Worm (Caenorhabditis elegans) whole organism, young adult: ENCODE measurements around the gene F48D6.4.
A peak's percentile ranks its signal among the peaks of the same experiment; 100 is the strongest.

Experiments used
- B0019.2 ChIP-seq: fragments of 200-800 bp; sonication (Bioruptor generic); conservative IDR thresholded peaks from 2 replicates; pipeline ENCODE4 v1.3.6; 2022; ENCODE audit warnings: missing genetic modification reagents, missing genetic modification characterization, missing compliant biosample characterization
- B0261.1 ChIP-seq: sonication (generic microtip); optimal IDR thresholded peaks from 2 replicates; lab custom pipeline; 2016; ENCODE audit warnings: mild to moderate bottlenecking, missing genetic modification characterization, moderate library complexity, missing compliant biosample characterization
- B0336.3 ChIP-seq: fragments of 200-800 bp; sonication (Bioruptor generic); IDR thresholded peaks from 2 replicates; pipeline ENCODE4 v1.3.6; 2022; ENCODE audit warnings: missing genetic modification characterization, missing compliant biosample characterization
- F10E7.11 ChIP-seq: sonication (generic microtip); optimal IDR thresholded peaks from 2 replicates; lab custom pipeline; 2017; ENCODE audit warnings: mild to moderate bottlenecking, missing genetic modification characterization, moderate library complexity, missing compliant biosample characterization
- F23B12.7 ChIP-seq: sonication (generic microtip); optimal IDR thresholded peaks from 2 replicates; lab custom pipeline; 2017; ENCODE audit warnings: missing genetic modification characterization, mild to moderate bottlenecking, missing compliant biosample characterization, antibody characterized with exemption, moderate library complexity; ENCODE audit not compliant: insufficient read depth
- F33H1.4 ChIP-seq: fragments of 200-800 bp; sonication (Bioruptor generic); IDR thresholded peaks from 2 replicates; pipeline ENCODE4 v1.3.6; 2022; ENCODE audit warnings: missing genetic modification reagents, missing genetic modification characterization, missing compliant biosample characterization
- F37B4.10 ChIP-seq: fragments of 200-800 bp; sonication (Bioruptor generic); IDR thresholded peaks from 2 replicates; pipeline ENCODE4 v1.3.6; 2022; ENCODE audit warnings: missing genetic modification characterization, missing compliant biosample characterization
- K11D2.4 ChIP-seq: fragments of 200-800 bp; sonication (Bioruptor generic); IDR thresholded peaks from 2 replicates; pipeline ENCODE4 v1.3.6; 2022; ENCODE audit warnings: missing genetic modification reagents, missing genetic modification characterization, missing compliant biosample characterization
- Y56A3A.18 ChIP-seq: fragments of 200-800 bp; sonication (Bioruptor generic); IDR thresholded peaks from 2 replicates; pipeline ENCODE4 v1.3.6; 2022; ENCODE audit warnings: missing genetic modification reagents, missing genetic modification characterization, missing compliant biosample characterization
- Y79H2A.3 ChIP-seq: fragments of 200-800 bp; sonication (Bioruptor generic); conservative IDR thresholded peaks from 2 replicates; pipeline ENCODE4 v1.3.6; 2022; ENCODE audit warnings: missing genetic modification reagents, missing genetic modification characterization, missing compliant biosample characterization
- Y95B8A.8 ChIP-seq: fragments of 200-800 bp; sonication (Bioruptor generic); IDR thresholded peaks from 2 replicates; pipeline ENCODE4 v1.3.6; 2022; ENCODE audit warnings: missing genetic modification reagents, missing genetic modification characterization, missing compliant biosample characterization
- ZK185.1 ChIP-seq: sonication (generic microtip); optimal IDR thresholded peaks from 2 replicates; lab custom pipeline; 2016; ENCODE audit warnings: mild to moderate bottlenecking, missing genetic modification characterization, missing compliant biosample characterization; ENCODE audit not compliant: poor library complexity, severe bottlenecking
- attf-5 ChIP-seq: fragments of 200-800 bp; sonication (Bioruptor generic); optimal IDR thresholded peaks from 2 replicates; lab custom pipeline; 2018; ENCODE audit warnings: mild to moderate bottlenecking, missing genetic modification characterization, missing compliant biosample characterization
- cebp-1 ChIP-seq, 2 experiments: fragments of 200-800 bp in 1 of 2; sonication (Bioruptor generic) in 1 of 2; sonication (generic microtip) in 1 of 2; IDR thresholded peaks in 1 of 2; optimal IDR thresholded peaks in 1 of 2; 2 replicates each; pipeline versions ENCODE4 v1.3.6 to Lab custom; 2017 to 2022; ENCODE audit warnings: missing compliant biosample characterization in 2 of 2, missing genetic modification characterization in 2 of 2, mild to moderate bottlenecking in 1 of 2, missing genetic modification reagents in 1 of 2, moderate library complexity in 1 of 2
- ceh-27 ChIP-seq: fragments of 200-800 bp; sonication (Bioruptor generic); optimal IDR thresholded peaks from 2 replicates; lab custom pipeline; 2018; ENCODE audit warnings: mild to moderate bottlenecking, missing genetic modification characterization, moderate library complexity, missing compliant biosample characterization
- ceh-58 ChIP-seq: fragments of 200-800 bp; sonication (Bioruptor generic); IDR thresholded peaks from 2 replicates; pipeline ENCODE4 v1.3.6; 2022; ENCODE audit warnings: missing genetic modification characterization, missing compliant biosample characterization
- ceh-79 ChIP-seq: sonication (generic microtip); optimal IDR thresholded peaks from 2 replicates; lab custom pipeline; 2017; ENCODE audit warnings: mild to moderate bottlenecking, missing genetic modification characterization, missing compliant biosample characterization
- chd-7 ChIP-seq: sonication (generic microtip); optimal IDR thresholded peaks from 2 replicates; lab custom pipeline; 2016; ENCODE audit warnings: mild to moderate bottlenecking, missing genetic modification characterization, moderate library complexity, missing compliant biosample characterization
- die-1 ChIP-seq: sonication (generic microtip); optimal IDR thresholded peaks from 2 replicates; lab custom pipeline; 2016; ENCODE audit warnings: missing genotype, mild to moderate bottlenecking, missing genetic modification characterization, missing compliant biosample characterization
- dox-1 ChIP-seq: fragments of 200-800 bp; sonication (Bioruptor generic); IDR thresholded peaks from 2 replicates; pipeline ENCODE4 v1.3.6; 2022; ENCODE audit warnings: missing genetic modification reagents, missing genetic modification characterization, missing compliant biosample characterization
- dpff-1 ChIP-seq: sonication (generic microtip); optimal IDR thresholded peaks from 2 replicates; lab custom pipeline; 2017; ENCODE audit warnings: mild to moderate bottlenecking, missing genetic modification characterization, missing compliant biosample characterization
- efl-1 ChIP-seq: fragments of 150-350 bp; optimal IDR thresholded peaks from 2 replicates; lab custom pipeline; 2014; ENCODE audit warnings: missing biosample characterization, missing genetic modification reagents, missing genetic modification characterization
- ekl-4 ChIP-seq: fragments of 200-800 bp; sonication (Bioruptor generic); IDR thresholded peaks from 2 replicates; pipeline ENCODE4 v1.3.6; 2022; ENCODE audit warnings: missing genetic modification reagents, missing genetic modification characterization, missing compliant biosample characterization
- hrde-1 ChIP-seq: sonication (generic microtip); optimal IDR thresholded peaks from 2 replicates; lab custom pipeline; 2016; ENCODE audit warnings: missing genetic modification characterization, mild to moderate bottlenecking, missing compliant biosample characterization, moderate library complexity, missing genotype, missing genetic modification reagents, borderline replicate concordance
- hsf-1 ChIP-seq: fragments of 200-800 bp; sonication (Bioruptor generic); IDR thresholded peaks from 2 replicates; pipeline ENCODE4 v1.3.6; 2022; ENCODE audit warnings: missing genetic modification reagents, missing genetic modification characterization, missing compliant biosample characterization
- lin-40 ChIP-seq: sonication (generic microtip); optimal IDR thresholded peaks from 2 replicates; lab custom pipeline; 2016; ENCODE audit warnings: missing genetic modification characterization, mild to moderate bottlenecking, missing compliant biosample characterization, missing genotype, missing genetic modification reagents
- lin-54 ChIP-seq: fragments of 200-800 bp; sonication (Bioruptor generic); optimal IDR thresholded peaks from 2 replicates; lab custom pipeline; 2018; ENCODE audit warnings: mild to moderate bottlenecking, missing genetic modification characterization, missing compliant biosample characterization
- lsl-1 ChIP-seq: fragments of 200-800 bp; sonication (Bioruptor generic); optimal IDR thresholded peaks from 2 replicates; lab custom pipeline; 2018; ENCODE audit warnings: mild to moderate bottlenecking, missing genetic modification characterization, moderate library complexity, missing compliant biosample characterization
- madf-10 ChIP-seq: sonication (generic microtip); optimal IDR thresholded peaks from 2 replicates; lab custom pipeline; 2016; ENCODE audit warnings: mild to moderate bottlenecking, missing genetic modification characterization, missing compliant biosample characterization
- mcd-1 ChIP-seq: fragments of 200-800 bp; sonication (Bioruptor generic); IDR thresholded peaks from 2 replicates; pipeline ENCODE4 v1.3.6; 2022; ENCODE audit warnings: missing genetic modification reagents, missing genetic modification characterization, missing compliant biosample characterization
- mel-28 ChIP-seq: sonication (generic microtip); optimal IDR thresholded peaks from 2 replicates; lab custom pipeline; 2016; ENCODE audit warnings: borderline replicate concordance, mild to moderate bottlenecking, missing genetic modification characterization, missing compliant biosample characterization
- nfya-2 ChIP-seq: fragments of 200-800 bp; sonication (Bioruptor generic); IDR thresholded peaks from 2 replicates; pipeline ENCODE4 v1.3.6; 2022; ENCODE audit warnings: missing genetic modification reagents, missing genetic modification characterization, missing compliant biosample characterization
- nfyb-1 ChIP-seq: fragments of 200-800 bp; sonication (Bioruptor generic); IDR thresholded peaks from 2 replicates; pipeline ENCODE4 v1.3.6; 2022; ENCODE audit warnings: missing genetic modification reagents, missing genetic modification characterization, missing compliant biosample characterization
- nhr-80 ChIP-seq: sonication (generic microtip); optimal IDR thresholded peaks from 2 replicates; lab custom pipeline; 2016; ENCODE audit warnings: missing genetic modification characterization, missing compliant biosample characterization
- nhr-90 ChIP-seq: sonication (generic microtip); optimal IDR thresholded peaks from 2 replicates; lab custom pipeline; 2016; ENCODE audit warnings: missing genotype, mild to moderate bottlenecking, missing genetic modification characterization, missing compliant biosample characterization
- pha-4 ChIP-seq: fragments of 150-350 bp; sonication (generic microtip); optimal IDR thresholded peaks from 2 replicates; lab custom pipeline; 2014; ENCODE audit warnings: missing biosample characterization, missing genetic modification reagents, missing genetic modification characterization
- snpc-3.4 ChIP-seq: sonication (generic microtip); optimal IDR thresholded peaks from 2 replicates; lab custom pipeline; 2017; ENCODE audit warnings: missing genetic modification characterization, mild to moderate bottlenecking, missing compliant biosample characterization, antibody characterized with exemption, moderate library complexity, missing genotype, missing genetic modification reagents
- tbp1 ChIP-seq: fragments of 200-800 bp; sonication (Bioruptor generic); optimal IDR thresholded peaks from 2 replicates; lab custom pipeline; 2018; ENCODE audit warnings: mild to moderate bottlenecking, missing genetic modification characterization, missing compliant biosample characterization
- tlf-1 ChIP-seq: fragments of 200-800 bp; sonication (Bioruptor generic); optimal IDR thresholded peaks from 2 replicates; lab custom pipeline; 2018; ENCODE audit warnings: mild to moderate bottlenecking, missing genetic modification characterization, missing compliant biosample characterization
- zfh-2 ChIP-seq: fragments of 200-800 bp; sonication (Bioruptor generic); conservative IDR thresholded peaks from 2 replicates; pipeline ENCODE4 v1.3.6; 2022; ENCODE audit warnings: missing genetic modification reagents, missing genetic modification characterization, missing compliant biosample characterization
- ztf-28 ChIP-seq: fragments of 200-800 bp; sonication (Bioruptor generic); IDR thresholded peaks from 2 replicates; pipeline ENCODE4 v1.3.6; 2022; ENCODE audit warnings: missing genetic modification reagents, missing genetic modification characterization, missing compliant biosample characterization
- ztf-3 ChIP-seq: fragments of 200-800 bp; sonication (Bioruptor generic); optimal IDR thresholded peaks from 2 replicates; lab custom pipeline; 2018; ENCODE audit warnings: mild to moderate bottlenecking, missing genetic modification characterization, missing compliant biosample characterization

F48D6.4 gene

ce11 chrX:4218174-4218573, 28.8 kb downstream of the F48D6.4 start, which contains the start of gene W01H2.2:
Gene W01H2.2, minus strand, starts transcription at chrX:4218458.
- TF ChIP-seq zfh-2 (GFP tag; lab: Robert Waterston, UW) (peak; percentile 91), nfyb-1 (GFP tag; lab: Robert Waterston, UW) (0 out of 2 replicates have a peak, but pooled peaks have one; percentile 43), snpc-3.4 (tag; lab: Kevin White, UChicago) (no peak), mcd-1 (GFP tag; lab: Robert Waterston, UW) (0 out of 2 replicates have a peak, but pooled peaks have one; percentile 34), chd-7 (peak; percentile 36), cebp-1 (GFP tag; IDR thresholded peaks at IDR 0.05; lab: Robert Waterston, UW) (no peak), cebp-1 (tag; optimal IDR thresholded peaks at IDR 0.05; lab: Kevin White, UChicago) (peak; percentile 31), hsf-1 (GFP tag; lab: Robert Waterston, UW) (no peak), Y95B8A.8 (GFP tag; lab: Robert Waterston, UW) (no peak), lin-40 (tag; lab: Kevin White, UChicago) (no peak)

ce11 chrX:4216894-4217293, 30.1 kb downstream of the F48D6.4 start, which contains the start of the genes F20B6.10 and hpk-1:
Gene F20B6.10, minus strand, starts transcription at chrX:4217196.
Gene hpk-1, minus strand, starts transcription at chrX:4217290.
- TF ChIP-seq B0019.2 (GFP tag; lab: Robert Waterston, UW) (no peak), zfh-2 (GFP tag; lab: Robert Waterston, UW) (peak; percentile 79), mel-28 (tag; lab: Kevin White, UChicago) (no peak), B0336.3 (GFP tag; lab: Robert Waterston, UW) (0 out of 2 replicates have a peak, but pooled peaks have one; percentile 16), tlf-1 (no peak), F10E7.11 (no peak), ceh-79 (no peak), nfya-2 (0 out of 2 replicates have a peak, but pooled peaks have one; percentile 23), ZK185.1 (tag; lab: Kevin White, UChicago) (no peak), dox-1 (0 out of 2 replicates have a peak, but pooled peaks have one; percentile 18), lsl-1 (no peak)

- TF ChIP-seq attf-5 (GFP tag; lab: Kevin White, UChicago) (peak; percentile 24), die-1 (tag; lab: Kevin White, UChicago) (no peak), ceh-58 (GFP tag; lab: Robert Waterston, UW) (no peak), nhr-90 (no peak), B0261.1 (tag; lab: Kevin White, UChicago) (no peak), ZK185.1 (tag; lab: Kevin White, UChicago) (no peak), nhr-80 (tag; lab: Kevin White, UChicago) (peak; percentile 84), tbp1 (GFP tag; lab: Kevin White, UChicago) (no peak), snpc-3.4 (tag; lab: Kevin White, UChicago) (no peak), F23B12.7 (no peak), hrde-1 (no peak), lin-54 (GFP tag; lab: Kevin White, UChicago) (no peak), B0336.3 (GFP tag; lab: Robert Waterston, UW) (peak; percentile 36; the same call in 1 of the 2 replicates), cebp-1 (GFP tag; IDR thresholded peaks at IDR 0.05; lab: Robert Waterston, UW) (no peak), cebp-1 (tag; optimal IDR thresholded peaks at IDR 0.05; lab: Kevin White, UChicago) (peak; percentile 11), zfh-2 (GFP tag; lab: Robert Waterston, UW) (no peak), ceh-79 (no peak), ekl-4 (no peak), efl-1 (GFP tag; lab: Kevin White, UChicago) (no peak), ztf-28 (GFP tag; lab: Robert Waterston, UW) (no peak), Y56A3A.18 (GFP tag; lab: Robert Waterston, UW) (peak; percentile 16; the same call in 1 of the 2 replicates), F37B4.10 (GFP tag; lab: Robert Waterston, UW) (no peak), ztf-3 (GFP tag; lab: Kevin White, UChicago) (no peak), ceh-27 (GFP tag; lab: Kevin White, UChicago) (no peak), madf-10 (tag; lab: Kevin White, UChicago) (no peak), K11D2.4 (GFP tag; lab: Robert Waterston, UW) (no peak), F33H1.4 (GFP tag; lab: Robert Waterston, UW) (no peak), B0019.2 (GFP tag; lab: Robert Waterston, UW) (no peak), dpff-1 (tag; lab: Kevin White, UChicago) (no peak), lin-40 (tag; lab: Kevin White, UChicago) (peak; percentile 29), Y79H2A.3 (no peak), pha-4 (no peak)
These were observed 31.4 kb downstream of the F48D6.4 start for ce11 chrX:4215500-4216107.
